Fruit fly (Drosophila melanogaster) whole organism, embryonic: ENCODE data around the gene CG18765.

Source experiments
- CG11504 ChIP-seq: fragments of 200-800 bp; sonication (Bioruptor generic); optimal IDR thresholded peaks from 3 replicates; lab custom pipeline; 2019; ENCODE audit warnings: missing biosample characterization, mild to moderate bottlenecking, missing genetic modification characterization, moderate library complexity
- CG12071 ChIP-seq: fragments of 200-800 bp; sonication (Bioruptor generic); optimal IDR thresholded peaks from 3 replicates; lab custom pipeline; 2018; ENCODE audit warnings: missing biosample characterization, mild to moderate bottlenecking, missing genetic modification characterization
- CG12104 ChIP-seq: fragments of 200-800 bp; sonication (Bioruptor generic); optimal IDR thresholded peaks from 3 replicates; lab custom pipeline; 2016; ENCODE audit warnings: missing biosample characterization, missing genetic modification characterization
- CG1233 ChIP-seq: fragments of 200-800 bp; sonication (Bioruptor generic); optimal IDR thresholded peaks from 4 replicates; lab custom pipeline; 2018; ENCODE audit warnings: missing biosample characterization, mild to moderate bottlenecking, missing genetic modification characterization
- CG13424 ChIP-seq: fragments of 200-800 bp; sonication (Bioruptor generic); optimal IDR thresholded peaks from 2 replicates; lab custom pipeline; 2019; ENCODE audit warnings: missing biosample characterization, mild to moderate bottlenecking, missing genetic modification characterization, moderate library complexity
- CG13775 ChIP-seq: fragments of 200-800 bp; sonication (Bioruptor generic); optimal IDR thresholded peaks from 3 replicates; lab custom pipeline; 2017; ENCODE audit warnings: missing biosample characterization, mild to moderate bottlenecking, missing genetic modification characterization
- CG14965 ChIP-seq: fragments of 200-800 bp; sonication (Bioruptor generic); optimal IDR thresholded peaks from 2 replicates; lab custom pipeline; 2016; ENCODE audit warnings: missing biosample characterization, missing genetic modification characterization, borderline replicate concordance
- CG15514 ChIP-seq: fragments of 200-800 bp; sonication (Bioruptor generic); optimal IDR thresholded peaks from 3 replicates; lab custom pipeline; 2017; ENCODE audit warnings: missing biosample characterization, missing genetic modification characterization, mild to moderate bottlenecking, moderate library complexity, missing genetic modification reagents
- CG1603 ChIP-seq: fragments of 200-800 bp; sonication (Bioruptor generic); optimal IDR thresholded peaks from 2 replicates; lab custom pipeline; 2019; ENCODE audit warnings: missing biosample characterization, mild to moderate bottlenecking, missing genetic modification characterization, moderate library complexity
- CG16815 ChIP-seq: fragments of 200-800 bp; sonication (Bioruptor generic); optimal IDR thresholded peaks from 3 replicates; lab custom pipeline; 2017; ENCODE audit warnings: missing biosample characterization, mild to moderate bottlenecking, missing genetic modification characterization
- CG17328 ChIP-seq: fragments of 200-800 bp; sonication (Bioruptor generic); IDR thresholded peaks from 2 replicates; pipeline ENCODE4 v1.3.6; 2022; ENCODE audit warnings: missing biosample characterization, missing genetic modification characterization
- CG17359 ChIP-seq: fragments of 200-800 bp; sonication (Bioruptor generic); optimal IDR thresholded peaks from 3 replicates; lab custom pipeline; 2018; ENCODE audit warnings: missing biosample characterization, mild to moderate bottlenecking, missing genetic modification characterization, moderate library complexity
- CG17612 ChIP-seq: fragments of 200-800 bp; sonication (Bioruptor generic); IDR thresholded peaks from 2 replicates; pipeline ENCODE4 v1.3.6; 2022; ENCODE audit warnings: missing biosample characterization, missing genetic modification characterization
- CG18599 ChIP-seq: fragments of 200-800 bp; sonication (Bioruptor generic); optimal IDR thresholded peaks from 3 replicates; lab custom pipeline; 2017; ENCODE audit warnings: missing biosample characterization, missing genetic modification characterization, mild to moderate bottlenecking, moderate library complexity, missing genetic modification reagents
- CG30431 ChIP-seq: fragments of 200-800 bp; sonication (Bioruptor generic); optimal IDR thresholded peaks from 2 replicates; lab custom pipeline; 2017; ENCODE audit warnings: missing biosample characterization, missing genetic modification characterization
- CG31224 ChIP-seq: fragments of 200-800 bp; sonication (Bioruptor generic); IDR thresholded peaks from 2 replicates; pipeline ENCODE4 v1.3.6; 2022; ENCODE audit warnings: missing biosample characterization, missing genetic modification characterization
- CG3163 ChIP-seq: fragments of 200-800 bp; sonication (Bioruptor generic); optimal IDR thresholded peaks from 3 replicates; lab custom pipeline; 2016; ENCODE audit warnings: missing biosample characterization, missing genetic modification characterization
- CG6654 ChIP-seq: fragments of 200-800 bp; sonication (Bioruptor generic); optimal IDR thresholded peaks from 2 replicates; lab custom pipeline; 2017; ENCODE audit warnings: missing biosample characterization, mild to moderate bottlenecking, missing genetic modification characterization
- CG7987 ChIP-seq: fragments of 200-800 bp; sonication (Bioruptor generic); optimal IDR thresholded peaks from 2 replicates; lab custom pipeline; 2018; ENCODE audit warnings: missing biosample characterization, mild to moderate bottlenecking, missing genetic modification characterization, moderate library complexity
- CG8281 ChIP-seq: fragments of 200-800 bp; sonication (Bioruptor generic); optimal IDR thresholded peaks from 2 replicates; lab custom pipeline; 2018; ENCODE audit warnings: missing biosample characterization, mild to moderate bottlenecking, missing genetic modification characterization, moderate library complexity
- CG8290 ChIP-seq, 3 experiments: fragments of 200-800 bp; sonication (Bioruptor generic); optimal IDR thresholded peaks; 2 replicates each; lab custom pipeline; 2016 to 2019; ENCODE audit warnings: missing biosample characterization in 3 of 3, missing genetic modification characterization in 3 of 3, mild to moderate bottlenecking in 2 of 3, moderate library complexity in 1 of 3
- E2f1 ChIP-seq: fragments of 200-800 bp; sonication (Bioruptor generic); IDR thresholded peaks from 2 replicates; pipeline ENCODE4 v1.3.6; 2022; ENCODE audit warnings: missing biosample characterization, missing genetic modification characterization
- GATAe ChIP-seq: fragments of 200-800 bp; sonication (Bioruptor generic); conservative IDR thresholded peaks from 2 replicates; pipeline ENCODE4 v1.3.6; 2022; ENCODE audit warnings: missing biosample characterization, missing genetic modification characterization
- H2.0 ChIP-seq: fragments of 200-800 bp; sonication (Bioruptor generic); IDR thresholded peaks from 2 replicates; pipeline ENCODE4 v1.3.6; 2022; ENCODE audit warnings: missing biosample characterization, missing genetic modification characterization
- Lhr ChIP-seq: fragments of 200-800 bp; sonication (Bioruptor generic); optimal IDR thresholded peaks from 3 replicates; lab custom pipeline; 2017; ENCODE audit warnings: mild to moderate bottlenecking, missing biosample characterization, missing genetic modification reagents, missing genetic modification characterization
- Meics ChIP-seq: fragments of 200-800 bp; sonication (Bioruptor generic); optimal IDR thresholded peaks from 2 replicates; lab custom pipeline; 2017; ENCODE audit warnings: missing biosample characterization, mild to moderate bottlenecking, missing genetic modification characterization
- Oaz ChIP-seq: fragments of 200-800 bp; sonication (Bioruptor generic); IDR thresholded peaks from 2 replicates; pipeline ENCODE4 v1.3.6; 2022; ENCODE audit warnings: missing biosample characterization, missing genetic modification characterization
- Ravus ChIP-seq: fragments of 200-800 bp; sonication (Bioruptor generic); IDR thresholded peaks from 2 replicates; pipeline ENCODE4 v1.3.6; 2022; ENCODE audit warnings: missing biosample characterization, missing genetic modification characterization
- Sox102F ChIP-seq: fragments of 200-800 bp; sonication (Bioruptor generic); optimal IDR thresholded peaks from 2 replicates; lab custom pipeline; 2018; ENCODE audit warnings: missing biosample characterization, mild to moderate bottlenecking, missing genetic modification characterization, moderate library complexity
- bab2 ChIP-seq: fragments of 200-800 bp; sonication (Bioruptor generic); optimal IDR thresholded peaks from 2 replicates; lab custom pipeline; 2016; ENCODE audit warnings: missing biosample characterization, missing genetic modification characterization
- bowl ChIP-seq: fragments of 200-800 bp; sonication (Bioruptor generic); IDR thresholded peaks from 2 replicates; pipeline ENCODE4 v1.3.6; 2022; ENCODE audit warnings: missing biosample characterization, missing genetic modification characterization
- ci ChIP-seq: fragments of 200-800 bp; sonication (Bioruptor generic); IDR thresholded peaks from 3 replicates; pipeline ENCODE4 v1.3.6; 2022; ENCODE audit warnings: missing biosample characterization, missing genetic modification characterization
- crp ChIP-seq, 2 experiments: fragments of 200-800 bp; sonication (Bioruptor generic); optimal IDR thresholded peaks; 2 replicates in 1 of 2; 3 replicates in 1 of 2; lab custom pipeline; 2017; ENCODE audit warnings: missing biosample characterization in 2 of 2, missing genetic modification characterization in 2 of 2, mild to moderate bottlenecking in 1 of 2, moderate library complexity in 1 of 2
- dmrt99B ChIP-seq: fragments of 200-800 bp; sonication (Bioruptor generic); optimal IDR thresholded peaks from 2 replicates; lab custom pipeline; 2018; ENCODE audit warnings: missing biosample characterization, mild to moderate bottlenecking, missing genetic modification characterization, moderate library complexity
- dysf ChIP-seq: fragments of 200-800 bp; sonication (Bioruptor generic); IDR thresholded peaks from 3 replicates; pipeline ENCODE4 v1.3.6; 2022; ENCODE audit warnings: missing biosample characterization, missing genetic modification characterization
- emc ChIP-seq: fragments of 200-800 bp; sonication (Bioruptor generic); optimal IDR thresholded peaks from 2 replicates; lab custom pipeline; 2016; ENCODE audit warnings: missing biosample characterization, missing genetic modification characterization
- fd96Cb ChIP-seq: fragments of 200-800 bp; sonication (Bioruptor generic); optimal IDR thresholded peaks from 2 replicates; lab custom pipeline; 2018; ENCODE audit warnings: missing biosample characterization, mild to moderate bottlenecking, missing genetic modification characterization, moderate library complexity
- grn ChIP-seq: fragments of 200-800 bp; sonication (Bioruptor generic); optimal IDR thresholded peaks from 3 replicates; lab custom pipeline; 2017; ENCODE audit warnings: missing biosample characterization, missing genetic modification characterization
- mirr ChIP-seq: fragments of 200-800 bp; sonication (Bioruptor generic); optimal IDR thresholded peaks from 3 replicates; lab custom pipeline; 2018; ENCODE audit warnings: missing biosample characterization, mild to moderate bottlenecking, missing genetic modification characterization
- oc ChIP-seq: fragments of 200-800 bp; sonication (Bioruptor generic); optimal IDR thresholded peaks from 2 replicates; lab custom pipeline; 2018; ENCODE audit warnings: missing biosample characterization, mild to moderate bottlenecking, missing genetic modification characterization, moderate library complexity
- phol ChIP-seq: fragments of 200-800 bp; sonication (Bioruptor generic); optimal IDR thresholded peaks from 3 replicates; lab custom pipeline; 2018; ENCODE audit warnings: missing biosample characterization, mild to moderate bottlenecking, missing genetic modification characterization, moderate library complexity
- ranshi ChIP-seq: fragments of 200-800 bp; sonication (Bioruptor generic); IDR thresholded peaks from 2 replicates; pipeline ENCODE4 v1.3.6; 2022; ENCODE audit warnings: missing biosample characterization, missing genetic modification characterization
- scrt ChIP-seq: fragments of 200-800 bp; sonication (Bioruptor generic); optimal IDR thresholded peaks from 2 replicates; lab custom pipeline; 2018; ENCODE audit warnings: missing biosample characterization, mild to moderate bottlenecking, missing genetic modification characterization, moderate library complexity
- sens ChIP-seq: fragments of 200-800 bp; sonication (Bioruptor generic); peaks from one replicate; lab custom pipeline; 2016; ENCODE audit warnings: missing biosample characterization, missing genetic modification characterization
- sens-2 ChIP-seq: fragments of 200-800 bp; sonication (Bioruptor generic); IDR thresholded peaks from 2 replicates; pipeline ENCODE4 v1.3.6; 2022; ENCODE audit warnings: missing biosample characterization, missing genetic modification characterization
- tll ChIP-seq, 2 experiments: fragments of 200-800 bp in 1 of 2; fragments of >200 bp in 1 of 2; sonication (Bioruptor generic) in 1 of 2; optimal IDR thresholded peaks; 2 replicates each; lab custom pipeline; 2017 to 2019; ENCODE audit warnings: missing biosample characterization in 2 of 2, missing genetic modification characterization in 2 of 2, mild to moderate bottlenecking in 1 of 2, moderate library complexity in 1 of 2
- vnd ChIP-seq: fragments of 200-800 bp; sonication (Bioruptor generic); IDR thresholded peaks from 3 replicates; pipeline ENCODE4 v1.3.6; 2022; ENCODE audit warnings: missing biosample characterization, missing genetic modification characterization; ENCODE audit not compliant: partially characterized antibody
- z ChIP-seq: fragments of 200-800 bp; sonication (Bioruptor generic); IDR thresholded peaks from 3 replicates; pipeline ENCODE4 v1.3.6; 2022; ENCODE audit warnings: missing biosample characterization, missing genetic modification characterization

Gene CG18765

dm6 chr3R:11694311-11695305 is 3.0 kb upstream of the CG18765 start, which contains the start of gene Fer3 (continued):
- TF ChIP-seq tll (GFP tag; optimal IDR thresholded peaks at IDR 0.05; lab: Kevin White, UChicago) (peak in 1 of 2 experiments; percentile 26), CG31224 (GFP tag; lab: Robert Waterston, UW) (no peak), CG1233 (GFP tag; lab: Kevin White, UChicago) (no peak), ranshi (GFP tag; lab: Robert Waterston, UW) (no peak), CG12104 (no peak), CG1603 (no peak), CG15514 (GFP tag; lab: Kevin White, UChicago) (peak; percentile 13), fd96Cb (no peak), mirr (GFP tag; lab: Kevin White, UChicago) (no peak), CG30431 (no peak), CG16815 (no peak), z (GFP tag; lab: Robert Waterston, UW) (no peak), grn (GFP tag; lab: Kevin White, UChicago) (no peak), Sox102F (GFP tag; lab: Kevin White, UChicago) (peak; percentile 15), Ravus (GFP tag; lab: Robert Waterston, UW) (no peak), E2f1 (GFP tag; lab: Robert Waterston, UW) (no peak), Lhr (GFP tag; lab: Kevin White, UChicago) (no peak), dmrt99B (tag; lab: Kevin White, UChicago) (no peak), CG17359 (tag; lab: Kevin White, UChicago) (no peak), CG13775 (GFP tag; lab: Kevin White, UChicago) (no peak), CG6654 (GFP tag; lab: Kevin White, UChicago) (no peak), CG13424 (no peak), bowl (GFP tag; lab: Robert Waterston, UW) (no peak), CG8281 (tag; lab: Kevin White, UChicago) (no peak), CG7987 (GFP tag; lab: Kevin White, UChicago) (no peak), CG18599 (GFP tag; lab: Kevin White, UChicago) (no peak), CG17612 (no peak), crp (GFP tag; optimal IDR thresholded peaks at IDR 0.05; lab: Kevin White, UChicago) (no peak), Meics (peak; percentile 0), CG8290 (GFP tag; optimal IDR thresholded peaks at IDR 0.05; lab: Kevin White, UChicago) (no peak), CG8290 (tag; optimal IDR thresholded peaks at IDR 0.05; lab: Kevin White, UChicago) (no peak), CG14965 (no peak), emc (GFP tag; lab: Kevin White, UChicago) (no peak), CG3163 (GFP tag; lab: Kevin White, UChicago) (peak; percentile 90), sens (peak; percentile 59), CG11504 (peak; percentile 31), sens-2 (GFP tag; lab: Robert Waterston, UW) (no peak), CG17328 (no peak), H2.0 (no peak), scrt (GFP tag; lab: Kevin White, UChicago) (peak; percentile 93), ci (GFP tag; lab: Robert Waterston, UW) (no peak), vnd (GFP tag; lab: Robert Waterston, UW) (no peak), bab2 (GFP tag; lab: Kevin White, UChicago) (no peak), GATAe (GFP tag; lab: Robert Waterston, UW) (no peak), Oaz (GFP tag; lab: Robert Waterston, UW) (no peak), CG12071 (GFP tag; lab: Kevin White, UChicago) (no peak), dysf (GFP tag; lab: Robert Waterston, UW) (no peak), phol (tag; lab: Kevin White, UChicago) (peak; percentile 25), oc (tag; lab: Kevin White, UChicago) (no peak)
